Worm (Caenorhabditis elegans) whole organism, mixed stage, embryonic: ENCODE data around the gene T14B1.1.

ENCODE experiments used
- blmp-1 ChIP-seq: fragments of 150-350 bp; optimal IDR thresholded peaks from 2 replicates; lab custom pipeline; 2014; ENCODE audit warnings: missing biosample characterization, missing genetic modification characterization
- ceh-83 ChIP-seq: fragments of 200-800 bp; sonication (Bioruptor generic); optimal IDR thresholded peaks from 2 replicates; lab custom pipeline; 2018; ENCODE audit warnings: mild to moderate bottlenecking, missing genetic modification characterization, missing compliant biosample characterization
- ces-1 ChIP-seq: fragments of 150-350 bp; optimal IDR thresholded peaks from 2 replicates; lab custom pipeline; 2014; ENCODE audit warnings: missing biosample characterization, missing genetic modification reagents, missing genetic modification characterization
- drap-1 ChIP-seq: fragments of 200-800 bp; sonication (Bioruptor generic); optimal IDR thresholded peaks from 3 replicates; lab custom pipeline; 2018; ENCODE audit warnings: mild to moderate bottlenecking, missing genetic modification characterization, missing compliant biosample characterization
- elt-1 ChIP-seq: sonication (generic microtip); optimal IDR thresholded peaks from 2 replicates; lab custom pipeline; 2017; ENCODE audit warnings: missing genetic modification characterization, mild to moderate bottlenecking, missing compliant biosample characterization, antibody characterized with exemption, moderate library complexity, borderline replicate concordance; ENCODE audit not compliant: insufficient read depth
- elt-3 ChIP-seq: fragments of 150-350 bp; optimal IDR thresholded peaks from 2 replicates; lab custom pipeline; 2014; ENCODE audit warnings: missing biosample characterization, missing genetic modification characterization
- nhr-12 ChIP-seq: fragments of 150-350 bp; optimal IDR thresholded peaks from 2 replicates; lab custom pipeline; 2014; ENCODE audit warnings: missing biosample characterization, missing genetic modification characterization
- nhr-237 ChIP-seq: fragments of 150-350 bp; optimal IDR thresholded peaks from 2 replicates; lab custom pipeline; 2014; ENCODE audit warnings: missing biosample characterization, missing genetic modification characterization
- nhr-76 ChIP-seq: sonication (generic microtip); optimal IDR thresholded peaks from 2 replicates; lab custom pipeline; 2017; ENCODE audit warnings: missing biosample characterization, missing genetic modification characterization
- snpc-4 ChIP-seq: fragments of 150-350 bp; optimal IDR thresholded peaks from 2 replicates; lab custom pipeline; 2014; ENCODE audit warnings: missing biosample characterization, missing genetic modification characterization
- unc-39 ChIP-seq: fragments of 150-350 bp; optimal IDR thresholded peaks from 2 replicates; lab custom pipeline; 2014; ENCODE audit warnings: missing biosample characterization, missing genetic modification characterization
- unc-62 ChIP-seq: fragments of 150-350 bp; optimal IDR thresholded peaks from 2 replicates; lab custom pipeline; 2014; ENCODE audit warnings: missing biosample characterization, missing genetic modification reagents, missing genetic modification characterization
- zip-8 ChIP-seq: fragments of 150-350 bp; optimal IDR thresholded peaks from 2 replicates; lab custom pipeline; 2014; ENCODE audit warnings: missing biosample characterization, missing genetic modification characterization
- ztf-11 ChIP-seq: fragments of 150-350 bp; optimal IDR thresholded peaks from 2 replicates; lab custom pipeline; 2014; ENCODE audit warnings: missing biosample characterization, missing genetic modification characterization

- TF ChIP-seq ces-1: no peak
- TF ChIP-seq blmp-1 (tag; lab: Kevin White, UChicago): no peak
- TF ChIP-seq snpc-4 (tag; lab: Kevin White, UChicago): no peak
- TF ChIP-seq elt-1 (tag; lab: Kevin White, UChicago): no peak
- TF ChIP-seq unc-62 (GFP tag; lab: Kevin White, UChicago): no peak
- no peak for TF ChIP-seq nhr-76 (tag; lab: Kevin White, UChicago)
- TF ChIP-seq ztf-11 (tag; lab: Kevin White, UChicago): no peak
- TF ChIP-seq unc-39: no peak
- no peak for TF ChIP-seq zip-8 (tag; lab: Kevin White, UChicago)
- no peak for TF ChIP-seq ceh-83 (GFP tag; lab: Kevin White, UChicago)
- no peak for TF ChIP-seq elt-3
- TF ChIP-seq nhr-12: no peak
- no peak for TF ChIP-seq nhr-237 (tag; lab: Kevin White, UChicago)
- TF ChIP-seq drap-1 (GFP tag; lab: Kevin White, UChicago): no peak
Measured at ce11 chrX:9676788-9677454, 8.4 kb upstream of the T14B1.1 start.
